Worm (Caenorhabditis elegans): ENCODE data around the gene ugt-10.

ce11 chrV:4862737-4863136 is 37.2 kb downstream of the ugt-10 start, which contains the start of gene C37H5.13:
- TF ChIP-seq pha-4 (GFP tag; IDR thresholded peaks at IDR 0.05) = no peak
- TF ChIP-seq pha-4 (tag; optimal IDR thresholded peaks at IDR 0.05) = no peak
- TF ChIP-seq pqm-1 (tag; optimal IDR thresholded peaks at IDR 0.05) = no peak
- TF ChIP-seq ztf-11 (tag; optimal IDR thresholded peaks at IDR 0.05) = no peak
- TF ChIP-seq aly-2 (tag; optimal IDR thresholded peaks at IDR 0.05) = no peak
- no peak for TF ChIP-seq egl-27 (tag; optimal IDR thresholded peaks at IDR 0.05)
